Fruit fly (Drosophila melanogaster) S2 (cell line): ENCODE results near the gene yem.

Source experiments
- CG8478 ChIP-seq: fragments of >200 bp; optimal IDR thresholded peaks from 2 replicates; lab custom pipeline; 2018
- CTCF ChIP-seq, 2 experiments: fragments of >200 bp; optimal IDR thresholded peaks; 2 replicates each; lab custom pipeline; 2018

dm6 chr3R:29077572-29077971, 45.1 kb downstream of the yem start:
- TF ChIP-seq CG8478 (no peak), CTCF (optimal IDR thresholded peaks at IDR 0.05; lab: Kevin White, UChicago) (no peak)
